Worm (Caenorhabditis elegans): ENCODE results near the gene his-60.

The his-60 gene

ce11 chrIV:7497205-7497604, 9.4 kb upstream of the his-60 start:
- TF ChIP-seq mdl-1 (tag; optimal IDR thresholded peaks at IDR 0.05), result no peak
- TF ChIP-seq hlh-17 (GFP tag; optimal IDR thresholded peaks at IDR 0.05; ENCODE audit: borderline replicate concordance), result no peak
- TF ChIP-seq dpl-1 (GFP tag; optimal IDR thresholded peaks at IDR 0.05), result no peak
- TF ChIP-seq ztf-4 (tag; optimal IDR thresholded peaks at IDR 0.05), result no peak
- TF ChIP-seq efl-1 (optimal IDR thresholded peaks at IDR 0.05), result no peak
- TF ChIP-seq efl-1 (GFP tag; optimal IDR thresholded peaks at IDR 0.05 in 1 of 2), result no peak
- TF ChIP-seq F16B12.6 (tag; optimal IDR thresholded peaks at IDR 0.05), result no peak
- no peak for TF ChIP-seq C16A3.4 (tag; optimal IDR thresholded peaks at IDR 0.05)
- TF ChIP-seq nhr-20 (tag; optimal IDR thresholded peaks at IDR 0.05), result peak; percentile 4
- TF ChIP-seq nhr-19 (GFP tag; conservative IDR thresholded peaks at IDR 0.05), result no peak
- TF ChIP-seq aly-2 (tag; optimal IDR thresholded peaks at IDR 0.05), result no peak
- peak; percentile 28 for TF ChIP-seq elt-2 (tag; optimal IDR thresholded peaks at IDR 0.05)
- TF ChIP-seq lin-39 (tag; optimal IDR thresholded peaks at IDR 0.05), result no peak
- no peak for TF ChIP-seq tlp-1 (tag; optimal IDR thresholded peaks at IDR 0.05)
- no peak for TF ChIP-seq lir-3 (tag; optimal IDR thresholded peaks at IDR 0.05; ENCODE audit: poor library complexity)
- no peak for TF ChIP-seq skn-1 (tag; optimal IDR thresholded peaks at IDR 0.05)
- TF ChIP-seq nhr-47 (tag; optimal IDR thresholded peaks at IDR 0.05), result no peak
- TF ChIP-seq unc-86 (tag; optimal IDR thresholded peaks at IDR 0.05), result no peak

DNA sequence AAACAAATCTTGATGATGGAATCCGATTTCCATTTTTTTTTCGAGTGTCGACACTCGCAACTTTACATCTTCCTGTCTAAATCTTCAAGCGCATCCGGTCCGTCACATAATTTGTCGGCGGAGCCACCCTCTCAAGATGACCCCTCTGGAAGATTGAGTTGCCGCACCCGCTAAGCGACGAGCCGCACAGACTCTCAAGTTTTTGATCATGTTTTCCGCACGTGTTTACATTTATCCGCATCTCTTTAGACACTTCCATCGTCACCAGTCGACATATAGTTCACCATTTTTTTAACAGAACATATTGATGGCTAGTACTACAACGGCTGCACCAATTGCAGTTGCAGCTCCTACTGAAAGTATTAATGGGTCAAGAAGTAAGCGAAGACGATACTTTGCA, 3.7 kb upstream of the his-60 start, which contains the start of gene F55G1.1:
F55G1.1 (plus strand) TSS at position 301 of the 400 bp plus-strand sequence.
- TF ChIP-seq jun-1 (tag; optimal IDR thresholded peaks at IDR 0.05) (no peak), alr-1 (tag; optimal IDR thresholded peaks at IDR 0.05; ENCODE audit: borderline replicate concordance) (no peak), ama-1 (optimal IDR thresholded peaks at IDR 0.05) (no peak), hpl-2 (GFP tag; optimal IDR thresholded peaks at IDR 0.05) (no peak), unc-98 (GFP tag; IDR thresholded peaks at IDR 0.05) (no peak), unc-86 (tag; optimal IDR thresholded peaks at IDR 0.05) (no peak), hlh-17 (GFP tag; optimal IDR thresholded peaks at IDR 0.05; ENCODE audit: borderline replicate concordance) (no peak), unc-62 (GFP tag; optimal IDR thresholded peaks at IDR 0.05) (no peak), efl-3 (GFP tag; optimal IDR thresholded peaks at IDR 0.05) (no peak), fkh-8 (tag; optimal IDR thresholded peaks at IDR 0.05) (no peak)

ce11 chrIV:7488457-7488783, 628 bp upstream of the his-60 start:
- no peak for TF ChIP-seq unc-130 (tag; optimal IDR thresholded peaks at IDR 0.05)
- TF ChIP-seq nhr-28 (tag; optimal IDR thresholded peaks at IDR 0.05), result no peak
- TF ChIP-seq C34B4.2 (tag; optimal IDR thresholded peaks at IDR 0.05), result no peak
- TF ChIP-seq swsn-7 (tag; optimal IDR thresholded peaks at IDR 0.05), result no peak
- no peak for TF ChIP-seq vab-15 (tag; optimal IDR thresholded peaks at IDR 0.05)
- no peak for TF ChIP-seq sup-37 (GFP tag; optimal IDR thresholded peaks at IDR 0.05)
- TF ChIP-seq aly-2 (tag; optimal IDR thresholded peaks at IDR 0.05), result no peak

- TF ChIP-seq unc-86 (tag; optimal IDR thresholded peaks at IDR 0.05) (peak; percentile 80), mdl-1 (tag; optimal IDR thresholded peaks at IDR 0.05) (no peak), lin-35 (GFP tag; optimal IDR thresholded peaks at IDR 0.05) (peak in 1 of 2 experiments; percentile 20), nhr-85 (tag) (peak; percentile 82), nhr-28 (tag; optimal IDR thresholded peaks at IDR 0.05) (no peak), grh-1 (GFP tag; IDR thresholded peaks at IDR 0.05) (peak; percentile 60), isw-1 (GFP tag; IDR thresholded peaks at IDR 0.05) (peak; percentile 38; the same call in 1 of the 2 replicates), efl-3 (GFP tag; optimal IDR thresholded peaks at IDR 0.05) (peak; percentile 13), snpc-4 (tag; optimal IDR thresholded peaks at IDR 0.05) (peak; percentile 25), nhr-47 (tag; optimal IDR thresholded peaks at IDR 0.05) (peak; percentile 59), nhr-20 (tag; optimal IDR thresholded peaks at IDR 0.05) (peak; percentile 37), tbx-2 (tag; optimal IDR thresholded peaks at IDR 0.05) (peak; percentile 52), xbp-1 (tag; optimal IDR thresholded peaks at IDR 0.05) (peak; percentile 36), fkh-8 (tag; optimal IDR thresholded peaks at IDR 0.05) (peak; percentile 15), snu-23 (GFP tag; optimal IDR thresholded peaks at IDR 0.05) (peak; percentile 59), jun-1 (tag; optimal IDR thresholded peaks at IDR 0.05) (peak; percentile 61), dpl-1 (GFP tag; optimal IDR thresholded peaks at IDR 0.05) (peak in 2 of 3 experiments; percentile 27 to 45), lin-14 (GFP tag; optimal IDR thresholded peaks at IDR 0.05) (peak; percentile 91), mep-1 (tag; optimal IDR thresholded peaks at IDR 0.05) (peak; percentile 54), ama-1 (optimal IDR thresholded peaks at IDR 0.05) (no peak), ztf-11 (tag; optimal IDR thresholded peaks at IDR 0.05) (peak in 1 of 2 experiments; percentile 93), C04F5.9 (tag; optimal IDR thresholded peaks at IDR 0.05) (no peak), swsn-7 (tag; optimal IDR thresholded peaks at IDR 0.05) (peak; percentile 82), lsy-2 (tag; optimal IDR thresholded peaks at IDR 0.05) (peak in 1 of 2 experiments; percentile 50), ceh-82 (tag; optimal IDR thresholded peaks at IDR 0.05) (peak in 2 of 3 experiments; percentile 23 to 42)
These were observed 1.4 kb downstream of the his-60 start, which contains the start of the genes his-61 and his-62 for ce11 chrIV:7486201-7486947. Gene his-61 (minus strand): TSS chrIV:7486217. Gene his-62 (plus strand): TSS chrIV:7486545.
